Fruit fly (Drosophila melanogaster) whole organism, embryonic: ENCODE data around the gene CG44000.
A peak's percentile ranks its signal among the peaks of the same experiment; 100 is the strongest.

Experiments
- Atf6 ChIP-seq: fragments of 200-800 bp; sonication (Bioruptor generic); IDR thresholded peaks from 2 replicates; pipeline ENCODE4 v1.3.6; 2022; ENCODE audit warnings: missing biosample characterization, missing genetic modification characterization
- Bdp1 ChIP-seq: fragments of 200-800 bp; sonication (Bioruptor generic); optimal IDR thresholded peaks from 3 replicates; lab custom pipeline; 2016; ENCODE audit warnings: missing biosample characterization, missing genetic modification characterization
- CG10147 ChIP-seq: fragments of 200-800 bp; sonication (Bioruptor generic); optimal IDR thresholded peaks from 2 replicates; lab custom pipeline; 2019; ENCODE audit warnings: missing biosample characterization, mild to moderate bottlenecking, missing genetic modification characterization, moderate library complexity
- CG11560 ChIP-seq: fragments of 200-800 bp; sonication (Bioruptor generic); IDR thresholded peaks from 3 replicates; pipeline ENCODE4 v1.3.6; 2022; ENCODE audit warnings: missing biosample characterization, missing genetic modification characterization
- CG17385 ChIP-seq: fragments of 200-800 bp; sonication (Bioruptor generic); optimal IDR thresholded peaks from 3 replicates; lab custom pipeline; 2018; ENCODE audit warnings: missing biosample characterization, mild to moderate bottlenecking, missing genetic modification characterization
- CG2199 ChIP-seq: fragments of 200-800 bp; sonication (Bioruptor generic); IDR thresholded peaks from 3 replicates; pipeline ENCODE4 v1.3.6; 2022; ENCODE audit warnings: missing biosample characterization, missing genetic modification characterization
- CG2202 ChIP-seq: fragments of 200-800 bp; sonication (Bioruptor generic); optimal IDR thresholded peaks from 2 replicates; lab custom pipeline; 2018; ENCODE audit warnings: missing biosample characterization, mild to moderate bottlenecking, missing genetic modification characterization
- CG2712 ChIP-seq: fragments of 200-800 bp; optimal IDR thresholded peaks from 3 replicates; lab custom pipeline; 2019; ENCODE audit warnings: missing biosample characterization, mild to moderate bottlenecking, missing genetic modification characterization, moderate library complexity
- CG2889 ChIP-seq: fragments of 200-800 bp; sonication (Bioruptor generic); IDR thresholded peaks from 3 replicates; pipeline ENCODE4 v1.3.6; 2022; ENCODE audit warnings: missing biosample characterization, missing genetic modification characterization
- CG30403 ChIP-seq: fragments of 200-800 bp; sonication (Bioruptor generic); optimal IDR thresholded peaks from 3 replicates; lab custom pipeline; 2016; ENCODE audit warnings: missing biosample characterization, missing genetic modification characterization
- CG31224 ChIP-seq: fragments of 200-800 bp; sonication (Bioruptor generic); IDR thresholded peaks from 2 replicates; pipeline ENCODE4 v1.3.6; 2022; ENCODE audit warnings: missing biosample characterization, missing genetic modification characterization
- CG33213 ChIP-seq: fragments of 200-800 bp; sonication (Bioruptor generic); optimal IDR thresholded peaks from 3 replicates; lab custom pipeline; 2016; ENCODE audit warnings: missing biosample characterization, missing genetic modification characterization
- CG3407 ChIP-seq: fragments of 200-800 bp; sonication (Bioruptor generic); optimal IDR thresholded peaks from 2 replicates; lab custom pipeline; 2018; ENCODE audit warnings: missing biosample characterization, mild to moderate bottlenecking, missing genetic modification characterization
- CG3726 ChIP-seq: fragments of 200-800 bp; sonication (Bioruptor generic); IDR thresholded peaks from 3 replicates; pipeline ENCODE4, ENCODE4 v1.3.6; 2022; ENCODE audit warnings: missing biosample characterization, missing genetic modification characterization
- CG4404 ChIP-seq: fragments of 200-800 bp; sonication (Bioruptor generic); IDR thresholded peaks from 2 replicates; pipeline ENCODE4 v1.3.6; 2022; ENCODE audit warnings: missing biosample characterization, missing genetic modification characterization
- CG6854 ChIP-seq: fragments of 200-800 bp; sonication (Bioruptor generic); optimal IDR thresholded peaks from 3 replicates; lab custom pipeline; 2017; ENCODE audit warnings: missing biosample characterization, mild to moderate bottlenecking, missing genetic modification characterization
- CG9727 ChIP-seq: fragments of 200-800 bp; sonication (Bioruptor generic); optimal IDR thresholded peaks from 3 replicates; lab custom pipeline; 2017; ENCODE audit warnings: missing biosample characterization, mild to moderate bottlenecking, missing genetic modification characterization
- D ChIP-seq, 2 experiments: fragments of 200-800 bp in 1 of 2; fragments of >200 bp in 1 of 2; sonication (Bioruptor generic) in 1 of 2; optimal IDR thresholded peaks; 2 replicates in 1 of 2; 3 replicates in 1 of 2; lab custom pipeline; 2017; ENCODE audit warnings: mild to moderate bottlenecking in 1 of 2, missing biosample characterization in 1 of 2, missing genetic modification characterization in 1 of 2, missing genetic modification reagents in 1 of 2
- Doc3 ChIP-seq: fragments of 200-800 bp; sonication (Bioruptor generic); IDR thresholded peaks from 3 replicates; pipeline ENCODE4 v1.3.6; 2022; ENCODE audit warnings: missing biosample characterization, missing genetic modification characterization; ENCODE audit not compliant: partially characterized antibody
- Gug ChIP-seq: fragments of 200-800 bp; sonication (Bioruptor generic); IDR thresholded peaks from 4 replicates; pipeline ENCODE4 v1.3.6; 2022; ENCODE audit warnings: missing biosample characterization, missing genetic modification characterization
- Hr51 ChIP-seq, 2 experiments: fragments of 200-800 bp; sonication (Bioruptor generic); optimal IDR thresholded peaks; 2 replicates in 1 of 2; 3 replicates in 1 of 2; lab custom pipeline; 2016 to 2018; ENCODE audit warnings: missing biosample characterization in 2 of 2, missing genetic modification characterization in 2 of 2, mild to moderate bottlenecking in 1 of 2, moderate library complexity in 1 of 2
- Lpt ChIP-seq: fragments of >200 bp; optimal IDR thresholded peaks from 2 replicates; lab custom pipeline; 2018; ENCODE audit warnings: missing biosample characterization, missing genetic modification characterization
- NFAT ChIP-seq: fragments of 200-800 bp; sonication (Bioruptor generic); IDR thresholded peaks from 2 replicates; pipeline ENCODE4 v1.3.6; 2022; ENCODE audit warnings: missing biosample characterization, missing genetic modification characterization
- Rfx ChIP-seq: fragments of 200-800 bp; sonication (Bioruptor generic); IDR thresholded peaks from 2 replicates; pipeline ENCODE4 v1.3.6; 2022; ENCODE audit warnings: missing biosample characterization, missing genetic modification characterization
- Spps ChIP-seq: fragments of 200-800 bp; sonication (Bioruptor generic); optimal IDR thresholded peaks from 2 replicates; lab custom pipeline; 2018; ENCODE audit warnings: missing biosample characterization, mild to moderate bottlenecking, missing genetic modification characterization
- az2 ChIP-seq: fragments of 200-800 bp; sonication (Bioruptor generic); optimal IDR thresholded peaks from 3 replicates; lab custom pipeline; 2016; ENCODE audit warnings: missing biosample characterization, missing genetic modification characterization
- bcd ChIP-seq: fragments of 200-800 bp; sonication (Bioruptor generic); optimal IDR thresholded peaks from 2 replicates; lab custom pipeline; 2017; ENCODE audit warnings: missing biosample characterization, mild to moderate bottlenecking, missing genetic modification characterization
- cato ChIP-seq: fragments of 200-800 bp; sonication (Bioruptor generic); optimal IDR thresholded peaks from 2 replicates; lab custom pipeline; 2016; ENCODE audit warnings: missing biosample characterization, missing genetic modification characterization, borderline replicate concordance
- chn ChIP-seq: fragments of 200-800 bp; sonication (Bioruptor generic); optimal IDR thresholded peaks from 2 replicates; lab custom pipeline; 2016; ENCODE audit warnings: missing biosample characterization, missing genetic modification characterization
- ci ChIP-seq: fragments of 200-800 bp; sonication (Bioruptor generic); IDR thresholded peaks from 3 replicates; pipeline ENCODE4 v1.3.6; 2022; ENCODE audit warnings: missing biosample characterization, missing genetic modification characterization
- dysf ChIP-seq: fragments of 200-800 bp; sonication (Bioruptor generic); IDR thresholded peaks from 3 replicates; pipeline ENCODE4 v1.3.6; 2022; ENCODE audit warnings: missing biosample characterization, missing genetic modification characterization
- ems ChIP-seq: fragments of 200-800 bp; sonication (Bioruptor generic); optimal IDR thresholded peaks from 3 replicates; lab custom pipeline; 2016; ENCODE audit warnings: missing biosample characterization, missing genetic modification characterization
- fd96Cb ChIP-seq: fragments of 200-800 bp; sonication (Bioruptor generic); optimal IDR thresholded peaks from 2 replicates; lab custom pipeline; 2018; ENCODE audit warnings: missing biosample characterization, mild to moderate bottlenecking, missing genetic modification characterization, moderate library complexity
- grau ChIP-seq: fragments of 200-800 bp; optimal IDR thresholded peaks from 3 replicates; lab custom pipeline; 2019; ENCODE audit warnings: missing biosample characterization, mild to moderate bottlenecking, missing genetic modification characterization, moderate library complexity
- gt ChIP-seq: fragments of 200-800 bp; sonication (Bioruptor generic); IDR thresholded peaks from 2 replicates; pipeline ENCODE4 v1.3.6; 2022; ENCODE audit warnings: missing biosample characterization, missing genetic modification characterization
- hbn ChIP-seq: fragments of 200-800 bp; sonication (Bioruptor generic); IDR thresholded peaks from 2 replicates; pipeline ENCODE4 v1.3.6; 2022; ENCODE audit warnings: missing biosample characterization, missing genetic modification characterization; ENCODE audit not compliant: partially characterized antibody
- jigr1 ChIP-seq: fragments of 200-800 bp; sonication (Bioruptor generic); IDR thresholded peaks from 3 replicates; pipeline ENCODE4 v1.3.6; 2022; ENCODE audit warnings: missing biosample characterization, missing genetic modification characterization
- kni ChIP-seq: fragments of 200-800 bp; sonication (Bioruptor generic); optimal IDR thresholded peaks from 3 replicates; lab custom pipeline; 2017; ENCODE audit warnings: mild to moderate bottlenecking, missing biosample characterization, missing genetic modification reagents, missing genetic modification characterization
- mirr ChIP-seq: fragments of 200-800 bp; sonication (Bioruptor generic); optimal IDR thresholded peaks from 3 replicates; lab custom pipeline; 2018; ENCODE audit warnings: missing biosample characterization, mild to moderate bottlenecking, missing genetic modification characterization
- otp ChIP-seq: fragments of 200-800 bp; sonication (Bioruptor generic); IDR thresholded peaks from 3 replicates; pipeline ENCODE4, ENCODE4 v1.3.6; 2022; ENCODE audit warnings: missing biosample characterization, missing genetic modification characterization
- psq ChIP-seq: fragments of 200-800 bp; sonication (Bioruptor generic); optimal IDR thresholded peaks from 2 replicates; lab custom pipeline; 2017; ENCODE audit warnings: missing biosample characterization, missing genetic modification characterization
- ranshi ChIP-seq: fragments of 200-800 bp; sonication (Bioruptor generic); IDR thresholded peaks from 2 replicates; pipeline ENCODE4 v1.3.6; 2022; ENCODE audit warnings: missing biosample characterization, missing genetic modification characterization
- rib ChIP-seq: fragments of 200-800 bp; sonication (Bioruptor generic); IDR thresholded peaks from 2 replicates; pipeline ENCODE4 v1.3.6; 2022; ENCODE audit warnings: missing biosample characterization, missing genetic modification characterization
- sc ChIP-seq, 3 experiments: fragments of >200 bp in 2 of 3; fragments of 200-800 bp in 1 of 3; sonication (Bioruptor generic) in 1 of 3; optimal IDR thresholded peaks; 2 replicates in 2 of 3; 3 replicates in 1 of 3; lab custom pipeline; 2017; ENCODE audit warnings: mild to moderate bottlenecking in 1 of 3, missing biosample characterization in 1 of 3, missing genetic modification characterization in 1 of 3, missing genetic modification reagents in 1 of 3
- scrt ChIP-seq: fragments of 200-800 bp; sonication (Bioruptor generic); optimal IDR thresholded peaks from 2 replicates; lab custom pipeline; 2018; ENCODE audit warnings: missing biosample characterization, mild to moderate bottlenecking, missing genetic modification characterization, moderate library complexity
- seq ChIP-seq: fragments of 200-800 bp; sonication (Bioruptor generic); IDR thresholded peaks from 2 replicates; pipeline ENCODE4 v1.3.6; 2022; ENCODE audit warnings: missing biosample characterization, missing genetic modification characterization
- slp2 ChIP-seq: fragments of 200-800 bp; sonication (Bioruptor generic); optimal IDR thresholded peaks from 2 replicates; lab custom pipeline; 2016; ENCODE audit warnings: missing biosample characterization, missing genetic modification characterization
- stc ChIP-seq: fragments of 200-800 bp; sonication (Bioruptor generic); IDR thresholded peaks from 2 replicates; pipeline ENCODE4 v1.3.6; 2022; ENCODE audit warnings: missing biosample characterization, missing genetic modification characterization
- wdn ChIP-seq: fragments of 200-800 bp; sonication (Bioruptor generic); IDR thresholded peaks from 2 replicates; pipeline ENCODE4 v1.3.6; 2022; ENCODE audit warnings: missing biosample characterization, missing genetic modification characterization

CG44000 gene

DNA sequence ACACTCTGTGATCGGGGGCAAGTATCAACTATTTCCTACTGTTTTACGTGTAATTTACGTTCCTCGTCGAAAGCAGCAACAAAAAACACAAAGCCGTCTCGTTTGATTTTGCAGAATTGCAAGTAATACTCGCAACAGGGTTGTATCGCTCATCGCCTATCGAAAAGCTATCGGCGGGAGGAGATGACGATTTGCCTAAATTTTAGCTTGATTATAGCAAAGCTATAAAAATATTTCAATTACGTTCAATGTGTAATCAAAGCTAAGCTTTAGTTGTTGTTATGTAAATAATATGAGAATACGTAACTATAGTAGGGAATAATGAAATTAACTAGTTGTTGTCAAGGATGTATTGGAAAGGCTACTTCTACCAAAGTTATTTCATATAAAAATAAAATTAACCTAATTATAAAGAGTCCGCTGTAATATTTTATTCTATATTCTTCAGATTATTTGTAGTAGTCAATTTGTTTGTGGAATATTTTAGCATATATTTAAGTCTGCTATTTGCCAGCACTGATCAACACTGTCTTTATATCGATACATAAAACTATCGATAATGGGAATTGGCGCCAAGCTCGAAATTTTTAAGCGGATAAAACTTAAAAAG is 16.7 kb downstream of the CG44000 start, which contains the start of gene Rpn11 (continued):
- no peak for TF ChIP-seq CG33213 (GFP tag; lab: Kevin White, UChicago)
- no peak for TF ChIP-seq stc (GFP tag; lab: Robert Waterston, UW)
- no peak for TF ChIP-seq otp (GFP tag; lab: Robert Waterston, UW)
- no peak for TF ChIP-seq jigr1 (GFP tag; lab: Robert Waterston, UW)
- no peak for TF ChIP-seq kni (GFP tag; lab: Kevin White, UChicago)
- TF ChIP-seq dysf (GFP tag; lab: Robert Waterston, UW) = 0 out of 3 replicates have a peak, but pooled peaks have one; percentile 8
- TF ChIP-seq mirr (GFP tag; lab: Kevin White, UChicago) = peak; percentile 8
- no peak for TF ChIP-seq D (optimal IDR thresholded peaks at IDR 0.05; lab: Kevin White, UChicago)
- TF ChIP-seq D (GFP tag; optimal IDR thresholded peaks at IDR 0.05; lab: Kevin White, UChicago) = no peak
- 0 out of 2 replicates have a peak, but pooled peaks have one; percentile 5 for TF ChIP-seq ranshi (GFP tag; lab: Robert Waterston, UW)
- peak; percentile 58 for TF ChIP-seq CG17385 (GFP tag; lab: Kevin White, UChicago)
- peak; percentile 64 for TF ChIP-seq bcd
- peak; percentile 45 for TF ChIP-seq fd96Cb (tag; lab: Kevin White, UChicago)
- TF ChIP-seq Rfx (GFP tag; lab: Robert Waterston, UW) = peak; percentile 52; the same call in 1 of the 2 replicates
- 0 out of 2 replicates have a peak, but pooled peaks have one; percentile 9 for TF ChIP-seq CG31224 (GFP tag; lab: Robert Waterston, UW)
- TF ChIP-seq CG3407 (GFP tag; lab: Kevin White, UChicago) = peak; percentile 11
- TF ChIP-seq gt (GFP tag; lab: Robert Waterston, UW) = no peak
- peak in 1 of 2 experiments; percentile 61 for TF ChIP-seq Hr51 (GFP tag; optimal IDR thresholded peaks at IDR 0.05; lab: Kevin White, UChicago)
- peak; percentile 15 for TF ChIP-seq Bdp1
- peak; percentile 34 for TF ChIP-seq Spps
- TF ChIP-seq slp2 (GFP tag; lab: Kevin White, UChicago) = no peak
- peak; percentile 46 for TF ChIP-seq cato (GFP tag; lab: Kevin White, UChicago)
- no peak for TF ChIP-seq sc (optimal IDR thresholded peaks at IDR 0.05; lab: Kevin White, UChicago)
- peak; percentile 24 for TF ChIP-seq sc (GFP tag; optimal IDR thresholded peaks at IDR 0.05; lab: Kevin White, UChicago)
- peak; percentile 67 for TF ChIP-seq az2 (GFP tag; lab: Kevin White, UChicago)
- no peak for TF ChIP-seq CG11560 (tag; lab: Robert Waterston, UW)
- no peak for TF ChIP-seq CG3726
- TF ChIP-seq rib = no peak
- TF ChIP-seq wdn (GFP tag; lab: Robert Waterston, UW) = no peak
- TF ChIP-seq scrt (GFP tag; lab: Kevin White, UChicago) = peak; percentile 15
- peak; percentile 74 for TF ChIP-seq grau (tag; lab: Kevin White, UChicago)
- TF ChIP-seq CG4404 (GFP tag; lab: Robert Waterston, UW) = peak; percentile 47; the same call in 1 of the 2 replicates
- TF ChIP-seq CG30403 (GFP tag; lab: Kevin White, UChicago) = peak; percentile 86
- TF ChIP-seq Gug (GFP tag; lab: Robert Waterston, UW) = no peak
- peak; percentile 76 for TF ChIP-seq CG2712 (tag; lab: Kevin White, UChicago)
- TF ChIP-seq Atf6 (GFP tag; lab: Robert Waterston, UW) = no peak
- TF ChIP-seq CG10147 (GFP tag; lab: Kevin White, UChicago) = peak; percentile 72
- no peak for TF ChIP-seq seq (GFP tag; lab: Robert Waterston, UW)
- no peak for TF ChIP-seq CG6854 (GFP tag; lab: Kevin White, UChicago)
- TF ChIP-seq CG2202 = no peak
- TF ChIP-seq chn (GFP tag; lab: Kevin White, UChicago) = no peak
- TF ChIP-seq psq = no peak
- TF ChIP-seq CG2889 (GFP tag; lab: Robert Waterston, UW) = no peak
- TF ChIP-seq Doc3 = 0 out of 3 replicates have a peak, but pooled peaks have one; percentile 33
- TF ChIP-seq CG9727 (GFP tag; lab: Kevin White, UChicago) = peak; percentile 79
- peak; percentile 35; the same call in 1 of the 2 replicates for TF ChIP-seq hbn (GFP tag; lab: Robert Waterston, UW)
- TF ChIP-seq Lpt (GFP tag; lab: Kevin White, UChicago) = no peak
- TF ChIP-seq ci (GFP tag; lab: Robert Waterston, UW) = 0 out of 3 replicates have a peak, but pooled peaks have one; percentile 9
- TF ChIP-seq NFAT (GFP tag; lab: Robert Waterston, UW) = 0 out of 2 replicates have a peak, but pooled peaks have one; percentile 34
- peak; percentile 13 for TF ChIP-seq ems
- no peak for TF ChIP-seq CG2199 (GFP tag; lab: Robert Waterston, UW)
